Fruit fly (Drosophila melanogaster): Measurements from ENCODE around the gene PGRP-LD.
A peak's percentile ranks its signal among the peaks of the same experiment; 100 is the strongest.

PGRP-LD gene

DNA sequence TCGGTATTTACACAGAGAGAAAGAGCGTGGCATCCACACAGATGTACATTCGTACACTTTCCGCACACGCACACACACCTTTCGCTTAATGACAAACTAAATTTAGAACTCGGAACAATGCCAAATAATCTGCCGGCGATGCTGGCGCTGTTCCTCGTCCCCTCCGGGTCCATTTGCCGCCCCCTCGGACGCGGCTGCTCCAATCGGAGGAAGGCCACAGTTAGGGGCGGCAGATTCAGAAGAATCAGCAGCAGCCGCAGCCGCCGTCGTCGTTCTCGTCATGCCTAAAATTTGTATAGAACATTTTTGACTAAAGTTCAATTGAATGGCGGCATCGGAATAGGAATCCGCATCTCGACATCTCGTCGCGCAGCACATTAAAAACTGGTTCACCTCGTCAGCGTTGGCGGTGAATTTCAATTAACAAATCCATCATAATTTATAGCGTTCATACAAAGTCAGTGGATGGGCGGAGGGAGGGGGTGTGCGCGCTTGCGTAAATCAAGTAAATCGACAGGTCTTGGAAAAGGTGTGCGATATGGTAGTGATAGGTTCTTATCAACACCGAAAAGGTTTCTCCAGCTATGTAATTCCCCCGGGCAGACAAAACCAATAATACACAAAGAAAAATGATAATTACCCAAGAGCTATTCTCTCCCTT is 28.8 kb downstream of the PGRP-LD start:
- no peak for TF ChIP-seq CG17801 (GFP tag; optimal IDR thresholded peaks at IDR 0.05; ENCODE audit: partially characterized antibody)

DNA sequence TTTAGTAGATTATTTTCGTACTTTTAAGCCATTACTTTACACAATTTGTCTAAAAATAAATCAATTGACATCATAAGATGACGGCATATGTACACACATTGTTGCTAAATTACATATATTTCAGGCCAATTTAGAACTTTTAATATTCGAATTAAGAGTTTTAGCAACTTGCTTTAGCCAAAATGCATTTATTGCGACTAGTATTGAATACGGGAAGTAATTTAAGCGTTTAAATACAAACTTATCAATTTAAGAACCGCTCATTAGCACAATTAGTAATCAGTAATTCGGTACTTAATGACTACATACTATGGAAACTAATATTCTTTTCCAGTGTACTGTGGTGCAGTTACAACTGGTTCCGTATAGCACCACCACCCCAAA is 29.3 kb downstream of the PGRP-LD start:
- TF ChIP-seq CG17801 (GFP tag; optimal IDR thresholded peaks at IDR 0.05; ENCODE audit: partially characterized antibody), result no peak

DNA sequence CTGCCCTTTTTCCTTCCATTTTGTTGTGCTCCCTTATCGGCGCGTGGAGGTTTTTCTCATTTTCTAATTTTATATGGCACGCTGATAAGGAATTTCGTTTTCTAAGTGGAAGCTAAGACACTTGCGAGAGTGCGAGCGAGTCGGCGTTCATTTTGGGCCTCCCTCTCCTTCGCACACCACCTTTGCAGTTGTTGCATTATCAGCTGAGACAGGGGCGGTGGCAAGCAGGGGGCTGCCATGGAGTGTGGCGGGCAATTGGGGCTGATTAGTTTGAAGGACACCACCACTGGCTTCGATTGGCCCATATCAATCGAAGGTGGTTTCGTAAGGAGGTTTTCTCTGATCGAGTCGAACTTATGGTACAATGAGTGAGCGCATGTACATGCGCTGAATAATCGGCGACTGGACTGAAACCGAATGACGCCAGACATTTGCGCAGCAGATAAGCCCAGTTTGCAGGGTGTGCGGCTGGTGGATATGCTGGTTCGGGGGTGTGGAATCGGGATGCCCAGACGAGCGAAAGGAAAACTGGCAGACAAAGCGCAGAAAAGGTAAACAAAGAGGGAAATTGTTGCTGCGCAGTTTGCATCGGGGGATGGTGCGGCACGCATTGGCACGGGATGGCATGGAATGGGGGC is 29.9 kb downstream of the PGRP-LD start:
- no peak for TF ChIP-seq CG17801 (GFP tag; optimal IDR thresholded peaks at IDR 0.05; ENCODE audit: partially characterized antibody)

DNA sequence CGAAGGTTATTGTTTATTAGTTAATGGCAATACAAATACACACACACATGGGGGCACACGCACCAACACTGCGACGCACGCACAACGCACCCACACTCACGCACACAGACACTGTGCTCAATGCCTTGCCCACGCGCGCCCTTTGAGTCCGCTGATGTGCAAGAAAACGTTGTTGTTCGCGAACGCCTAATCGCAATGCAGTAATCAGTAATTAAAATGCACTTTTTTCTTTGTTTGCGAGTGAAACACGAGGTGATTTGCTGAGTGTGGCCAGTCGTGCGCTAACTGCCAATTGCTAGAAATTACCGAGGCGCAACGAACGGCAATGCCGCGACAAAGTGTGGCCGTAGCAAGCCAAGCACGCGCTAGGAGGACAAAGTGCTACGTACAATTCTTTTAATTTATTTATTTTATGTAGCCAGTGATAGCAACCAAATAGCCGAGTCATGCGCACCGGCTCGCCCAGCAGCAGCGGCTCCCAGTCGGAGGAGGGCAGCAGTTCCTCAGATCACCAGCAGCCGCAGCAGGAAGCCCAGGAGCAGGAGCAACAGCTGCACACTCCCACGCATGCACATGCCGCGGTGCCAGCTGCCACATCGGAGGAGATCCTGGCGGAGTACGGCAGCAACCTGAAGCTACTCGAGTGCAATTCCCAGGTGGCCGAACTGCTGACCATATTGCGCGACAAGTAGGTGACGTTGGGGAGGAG is 30.9 kb downstream of the PGRP-LD start, which contains the start of the genes S6k and kri:
Gene S6k (minus strand): TSS at position 299 of the 709 bp plus-strand sequence.
Gene kri (plus strand): TSS at position 341 of the 709 bp plus-strand sequence.
- peak; percentile 67 for TF ChIP-seq CG17801 (GFP tag; optimal IDR thresholded peaks at IDR 0.05; ENCODE audit: partially characterized antibody)

DNA sequence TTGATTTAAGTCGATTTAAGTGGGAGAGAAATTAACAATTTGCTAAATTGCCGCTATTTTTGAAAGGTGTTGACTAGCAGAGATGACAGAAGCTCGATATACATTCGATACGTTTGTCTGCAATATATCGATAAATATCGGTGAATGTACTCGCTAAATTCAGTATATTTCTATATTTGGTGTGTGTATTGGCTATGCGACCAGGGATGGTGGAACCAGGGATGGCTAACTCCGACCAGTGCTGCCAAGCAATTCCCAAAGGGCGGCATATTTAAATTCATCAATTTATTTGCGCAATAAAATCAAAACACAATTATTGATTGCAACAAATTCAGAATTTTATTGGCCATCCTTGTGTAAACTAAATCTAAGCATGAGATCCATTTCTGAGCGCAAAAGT is 33.2 kb downstream of the PGRP-LD start, which contains the start of gene mad2:
Gene mad2 (minus strand): TSS at position 78 of the 400 bp plus-strand sequence.
- no peak for TF ChIP-seq CG17801 (GFP tag; optimal IDR thresholded peaks at IDR 0.05; ENCODE audit: partially characterized antibody)

DNA sequence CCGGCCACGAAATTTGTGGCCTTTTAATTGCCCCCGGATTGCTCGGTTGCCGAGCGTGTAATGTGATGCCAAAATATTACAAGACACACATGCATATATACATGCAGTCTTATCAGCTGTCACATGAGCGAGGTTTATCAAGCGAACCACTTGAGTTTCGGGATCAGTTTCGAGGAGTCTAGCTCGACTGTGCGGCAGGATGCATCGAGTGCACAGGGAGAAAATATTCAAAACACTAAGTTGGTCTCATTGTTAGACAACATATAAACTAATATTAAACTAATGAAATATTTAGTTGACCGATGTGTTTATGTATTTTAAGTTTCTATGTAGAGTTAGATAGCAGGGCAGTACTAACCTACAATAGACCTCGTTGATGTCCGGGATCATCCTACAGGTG is 37.3 kb downstream of the PGRP-LD start:
- TF ChIP-seq CG17801 (GFP tag; optimal IDR thresholded peaks at IDR 0.05; ENCODE audit: partially characterized antibody), result no peak

DNA sequence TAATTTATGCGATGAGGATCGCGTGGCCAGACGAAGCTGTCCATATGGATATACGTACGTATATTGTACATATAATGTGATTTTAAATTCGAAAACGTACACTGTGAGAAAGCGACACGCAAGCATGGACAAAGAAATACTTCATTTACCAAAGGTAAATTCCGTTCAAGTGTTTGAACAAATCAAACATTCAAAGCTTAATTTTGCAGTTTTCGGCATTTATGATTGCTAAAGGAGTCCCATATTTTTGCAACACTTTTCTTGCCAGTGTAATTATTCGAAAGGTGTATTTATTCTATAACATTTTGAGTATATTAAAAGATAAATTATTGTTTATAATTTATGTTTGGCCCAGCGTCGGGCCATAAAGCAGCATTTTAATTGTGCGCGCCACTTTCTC is 39.5 kb downstream of the PGRP-LD start:
- TF ChIP-seq CG17801 (GFP tag; optimal IDR thresholded peaks at IDR 0.05; ENCODE audit: partially characterized antibody), result no peak

DNA sequence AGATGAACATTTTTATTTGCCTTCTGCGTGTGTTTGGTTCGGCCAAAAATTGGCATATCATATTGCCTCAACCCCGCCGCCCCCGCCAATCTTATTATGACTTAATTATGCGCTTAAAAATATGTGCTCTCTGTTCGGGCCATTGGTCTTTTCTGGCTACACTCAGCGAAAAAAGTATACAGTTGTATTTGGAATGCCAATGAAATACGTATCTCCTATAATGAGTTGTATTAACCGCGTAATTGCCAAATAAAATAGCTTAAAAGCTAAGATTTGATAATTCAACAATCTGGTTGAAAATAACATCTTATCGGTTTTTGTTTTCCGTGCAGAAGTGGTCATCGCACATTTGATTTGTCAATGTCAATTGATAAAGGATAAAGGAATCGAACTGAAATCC is 40.2 kb downstream of the PGRP-LD start:
- TF ChIP-seq CG17801 (GFP tag; optimal IDR thresholded peaks at IDR 0.05; ENCODE audit: partially characterized antibody), result no peak

DNA sequence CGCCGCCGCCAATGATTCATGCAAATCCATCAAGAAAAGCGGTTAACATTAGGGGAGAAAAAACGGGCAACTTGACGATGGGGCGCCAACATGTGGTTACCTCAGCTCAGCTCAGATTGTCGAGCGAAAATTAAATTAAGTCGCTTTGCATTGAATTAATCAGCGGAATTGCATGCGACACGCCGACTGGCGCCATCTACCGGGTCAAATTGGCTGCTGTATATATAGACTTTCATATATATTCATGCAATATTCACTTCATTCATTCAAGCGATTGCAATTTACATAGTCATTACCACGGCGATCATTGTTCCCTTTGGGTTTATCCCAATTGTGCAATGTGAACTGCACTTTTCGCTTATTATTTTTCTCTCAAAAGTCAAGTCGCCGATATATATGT is 40.9 kb downstream of the PGRP-LD start:
- no peak for TF ChIP-seq CG17801 (GFP tag; optimal IDR thresholded peaks at IDR 0.05; ENCODE audit: partially characterized antibody)

DNA sequence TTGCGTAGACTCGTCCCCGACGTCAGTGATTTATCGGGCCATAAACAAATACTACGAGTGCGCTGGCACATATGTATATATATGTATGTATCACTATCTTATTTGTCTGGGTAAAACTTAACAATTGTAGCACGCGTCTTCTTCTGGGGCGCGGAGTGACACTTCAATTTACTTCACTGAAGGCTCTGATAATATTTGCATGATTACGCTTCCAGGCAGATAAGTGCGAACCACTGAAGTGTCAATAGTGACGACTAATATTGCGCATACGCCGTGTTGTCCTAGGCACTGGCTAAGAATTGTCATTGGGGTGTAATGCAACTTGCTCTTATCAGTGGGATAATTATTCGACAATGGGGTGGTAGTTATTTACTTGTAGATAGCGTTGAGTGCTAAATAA is 41.7 kb downstream of the PGRP-LD start:
- TF ChIP-seq CG17801 (GFP tag; optimal IDR thresholded peaks at IDR 0.05; ENCODE audit: partially characterized antibody), result no peak

DNA sequence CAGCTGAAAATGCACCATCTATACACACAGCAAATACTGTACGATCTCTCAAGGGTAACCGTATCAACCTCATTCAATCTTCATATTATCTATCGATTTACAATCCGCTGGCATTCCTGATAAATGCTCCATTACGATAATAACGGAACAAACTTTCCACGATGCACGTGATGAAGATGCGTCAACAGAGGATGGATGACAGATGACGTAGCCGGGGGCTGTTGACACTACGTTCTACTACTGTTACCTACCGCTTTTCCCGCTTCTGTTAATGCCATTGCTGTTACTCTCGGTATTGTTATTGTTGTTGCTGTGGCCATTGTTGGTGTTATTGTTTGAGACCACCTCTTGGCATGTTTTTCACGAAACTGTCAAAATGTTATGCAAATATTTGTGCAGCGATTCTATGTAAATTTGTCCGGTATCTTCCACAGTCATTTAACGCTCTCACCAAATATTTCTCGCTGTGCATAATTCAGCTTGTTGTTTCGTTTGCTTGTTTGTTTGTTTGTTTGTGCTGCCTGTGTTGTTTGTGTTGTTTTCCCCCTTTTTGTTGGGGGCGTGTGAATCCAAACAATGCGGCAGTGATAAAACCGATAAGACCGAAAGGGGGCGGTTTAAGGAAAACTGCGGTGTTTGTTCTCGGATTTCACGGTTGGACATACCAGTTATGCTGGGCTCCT is 44.1 kb downstream of the PGRP-LD start:
- TF ChIP-seq CG17801 (GFP tag; optimal IDR thresholded peaks at IDR 0.05; ENCODE audit: partially characterized antibody), result no peak

DNA sequence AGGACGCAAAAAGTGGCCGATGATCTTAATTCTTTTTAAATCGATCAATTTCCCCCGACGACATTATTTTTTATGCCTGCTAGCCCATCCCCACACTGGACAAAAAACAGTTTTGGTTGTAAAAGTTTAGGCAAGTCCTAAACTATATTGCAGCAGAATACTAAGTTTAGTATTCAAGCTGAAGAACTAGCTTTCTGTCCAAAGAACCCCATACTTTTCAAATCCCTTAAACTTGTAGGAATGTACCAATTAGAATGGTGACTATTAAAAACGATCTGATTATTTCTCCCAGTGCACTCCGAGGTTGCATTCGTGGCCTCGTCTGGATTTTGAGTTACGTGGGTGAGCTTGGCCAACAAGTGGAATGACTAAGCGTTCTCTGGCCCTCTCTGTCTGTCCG is 45.6 kb downstream of the PGRP-LD start:
- no peak for TF ChIP-seq CG17801 (GFP tag; optimal IDR thresholded peaks at IDR 0.05; ENCODE audit: partially characterized antibody)

DNA sequence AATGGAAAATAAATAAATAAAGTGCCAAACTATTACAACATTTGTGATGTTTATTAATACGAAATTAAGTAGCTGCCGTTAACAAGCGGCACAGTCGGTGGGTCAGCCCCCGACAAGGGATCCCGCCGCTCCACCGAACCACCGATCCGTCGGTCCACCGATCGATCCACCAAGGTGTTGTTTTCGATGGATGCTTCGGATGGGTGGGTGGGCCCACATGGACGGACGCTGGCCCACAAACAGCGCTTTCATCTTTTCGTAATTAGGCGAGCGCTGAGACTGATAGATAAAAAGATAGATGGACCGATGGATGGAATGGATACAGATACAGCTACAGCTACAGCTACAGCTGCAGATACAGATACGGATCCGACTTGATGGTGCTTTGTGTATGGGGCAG is 48.4 kb downstream of the PGRP-LD start:
- no peak for TF ChIP-seq CG17801 (GFP tag; optimal IDR thresholded peaks at IDR 0.05; ENCODE audit: partially characterized antibody)

DNA sequence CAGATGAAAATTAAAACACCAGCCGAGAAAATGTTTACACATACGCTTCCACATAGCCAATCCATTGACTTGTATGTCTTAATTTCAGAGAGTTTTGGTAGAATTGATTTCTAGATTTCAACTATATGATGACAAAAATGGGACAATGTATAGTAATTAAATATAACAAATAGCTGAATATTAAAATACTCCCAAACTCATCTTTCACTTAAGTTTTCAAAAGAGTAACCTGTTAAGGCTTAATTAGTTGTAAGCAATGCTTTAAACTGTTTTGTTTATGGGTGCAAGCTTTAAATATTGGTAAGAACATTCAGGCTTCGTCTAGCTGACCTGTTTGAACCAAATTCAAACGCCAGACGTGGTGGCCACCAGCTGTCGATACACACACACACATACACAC is 48.8 kb downstream of the PGRP-LD start:
- TF ChIP-seq CG17801 (GFP tag; optimal IDR thresholded peaks at IDR 0.05; ENCODE audit: partially characterized antibody), result no peak

DNA sequence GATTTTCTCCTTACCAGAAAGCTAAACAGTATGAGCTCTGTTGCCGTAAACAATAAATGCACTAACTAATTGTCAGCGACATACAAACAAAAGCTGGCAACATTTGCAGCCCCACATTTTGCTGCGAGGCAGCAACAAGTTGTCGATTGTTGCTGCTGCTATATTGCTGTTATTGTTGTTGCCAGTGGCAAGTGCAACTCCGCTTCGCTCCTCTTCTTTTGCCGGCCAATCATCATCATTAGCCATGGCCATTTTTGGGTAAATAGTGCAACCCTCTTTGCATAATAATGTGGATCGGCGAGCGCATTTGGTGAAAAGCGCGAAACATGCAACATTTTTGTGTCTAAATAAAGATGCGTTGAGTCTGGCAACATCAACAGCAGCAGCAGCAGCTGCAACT is 50.8 kb downstream of the PGRP-LD start:
- TF ChIP-seq CG17801 (GFP tag; optimal IDR thresholded peaks at IDR 0.05; ENCODE audit: partially characterized antibody), result no peak
